Fruit fly (Drosophila melanogaster) S2 (cell line): ENCODE measurements around the gene CG14397.

Source experiments
- CG8478 ChIP-seq: fragments of >200 bp; optimal IDR thresholded peaks from 2 replicates; lab custom pipeline; 2018
- CTCF ChIP-seq, 2 experiments: fragments of >200 bp; optimal IDR thresholded peaks; 2 replicates each; lab custom pipeline; 2018

DNA sequence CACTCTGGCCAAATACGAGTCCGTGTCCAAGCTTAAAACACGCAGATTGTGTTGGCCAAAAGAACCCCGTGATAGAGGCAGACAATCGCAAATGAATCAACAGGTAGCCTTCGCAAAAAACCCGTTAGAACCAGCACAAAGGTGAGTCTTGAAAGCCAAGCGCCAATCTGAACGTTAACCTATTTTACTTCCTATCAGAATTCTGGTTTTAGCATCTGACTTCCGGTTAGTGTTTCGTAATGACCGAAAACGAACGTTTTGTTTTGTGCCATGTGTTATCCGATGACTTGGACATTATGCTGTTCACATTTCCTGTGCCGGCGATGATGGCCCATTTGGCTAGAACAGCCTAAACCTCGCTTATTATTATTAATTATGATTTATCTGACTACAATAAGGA is 18.6 kb upstream of the CG14397 start:
- TF ChIP-seq CG8478 (lab: Kevin White, UChicago) (no peak), CTCF (optimal IDR thresholded peaks at IDR 0.05; lab: Kevin White, UChicago) (no peak)
